Worm (Caenorhabditis elegans) whole organism, L1 larva: ENCODE results near the gene meg-3.
A peak's percentile ranks its signal among the peaks of the same experiment; 100 is the strongest.

Source experiments
- C04F5.9 ChIP-seq: sonication (generic microtip); optimal IDR thresholded peaks from 2 replicates; lab custom pipeline; 2016; ENCODE audit warnings: missing genetic modification characterization, missing compliant biosample characterization
- C16A3.4 ChIP-seq: fragments of 150-350 bp; optimal IDR thresholded peaks from 2 replicates; lab custom pipeline; 2014; ENCODE audit warnings: missing biosample characterization, missing genetic modification characterization
- C34B4.2 ChIP-seq: sonication (generic microtip); optimal IDR thresholded peaks from 2 replicates; lab custom pipeline; 2017; ENCODE audit warnings: mild to moderate bottlenecking, missing genetic modification characterization, missing compliant biosample characterization
- Y116A8C.19 ChIP-seq: sonication (generic microtip); optimal IDR thresholded peaks from 2 replicates; lab custom pipeline; 2016; ENCODE audit warnings: missing compliant biosample characterization, missing genetic modification characterization, borderline replicate concordance
- aly-2 ChIP-seq: fragments of 150-350 bp; optimal IDR thresholded peaks from 2 replicates; lab custom pipeline; 2014; ENCODE audit warnings: missing biosample characterization, missing genetic modification characterization
- blmp-1 ChIP-seq: fragments of 150-350 bp; optimal IDR thresholded peaks from 2 replicates; lab custom pipeline; 2014; ENCODE audit warnings: missing biosample characterization, missing genetic modification characterization
- ceh-63 ChIP-seq: fragments of 200-800 bp; sonication (Bioruptor generic); optimal IDR thresholded peaks from 2 replicates; lab custom pipeline; 2018; ENCODE audit warnings: mild to moderate bottlenecking, missing genetic modification characterization, missing compliant biosample characterization
- ceh-82 ChIP-seq, 3 experiments: fragments of 150-350 bp in 1 of 3; sonication (generic microtip) in 2 of 3; optimal IDR thresholded peaks; 2 replicates each; lab custom pipeline; 2014 to 2017; ENCODE audit warnings: missing biosample characterization in 3 of 3, missing genetic modification characterization in 3 of 3
- ceh-88 ChIP-seq: fragments of 200-800 bp; sonication (Bioruptor generic); IDR thresholded peaks from 2 replicates; pipeline ENCODE4 v1.3.6; 2022; ENCODE audit warnings: missing genetic modification characterization, missing compliant biosample characterization
- ceh-90 ChIP-seq: sonication (generic microtip); optimal IDR thresholded peaks from 2 replicates; lab custom pipeline; 2016; ENCODE audit warnings: missing genetic modification characterization, missing compliant biosample characterization
- dpl-1 ChIP-seq, 3 experiments: fragments of 150-350 bp in 2 of 3; sonication (generic microtip) in 1 of 3; optimal IDR thresholded peaks; 2 replicates each; lab custom pipeline; 2014 to 2017; ENCODE audit warnings: missing biosample characterization in 3 of 3, missing genetic modification characterization in 3 of 3, missing genetic modification reagents in 3 of 3
- dsc-1 ChIP-seq: sonication (generic microtip); optimal IDR thresholded peaks from 2 replicates; lab custom pipeline; 2016; ENCODE audit warnings: mild to moderate bottlenecking, missing genetic modification characterization, missing compliant biosample characterization
- efl-3 ChIP-seq: fragments of 200-800 bp; sonication (Bioruptor generic); optimal IDR thresholded peaks from 2 replicates; lab custom pipeline; 2018; ENCODE audit warnings: mild to moderate bottlenecking, missing genetic modification characterization, missing compliant biosample characterization
- egl-13 ChIP-seq: sonication (generic microtip); optimal IDR thresholded peaks from 2 replicates; lab custom pipeline; 2016; ENCODE audit warnings: missing genotype, missing genetic modification reagents, missing genetic modification characterization, missing compliant biosample characterization
- elt-2 ChIP-seq: sonication (generic microtip); optimal IDR thresholded peaks from 2 replicates; lab custom pipeline; 2016; ENCODE audit warnings: missing genetic modification characterization, mild to moderate bottlenecking, inconsistent platforms, missing compliant biosample characterization, missing genetic modification reagents
- elt-3 ChIP-seq, 6 experiments: fragments of 150-350 bp in 1 of 6; sonication (generic microtip); optimal IDR thresholded peaks; 2 replicates each; lab custom pipeline; 2017 to 2018; ENCODE audit warnings: missing biosample characterization in 6 of 6, missing genetic modification characterization in 6 of 6, inconsistent platforms in 1 of 6
- fkh-10 ChIP-seq: sonication (generic microtip); optimal IDR thresholded peaks from 2 replicates; lab custom pipeline; 2017; ENCODE audit warnings: missing biosample characterization, missing genetic modification reagents, missing genetic modification characterization
- fkh-4 ChIP-seq: sonication (generic microtip); optimal IDR thresholded peaks from 2 replicates; lab custom pipeline; 2016; ENCODE audit warnings: missing compliant biosample characterization, missing genetic modification characterization, borderline replicate concordance
- fos-1 ChIP-seq: fragments of 150-350 bp; optimal IDR thresholded peaks from 2 replicates; lab custom pipeline; 2014; ENCODE audit warnings: missing biosample characterization, missing genetic modification characterization
- grh-1 ChIP-seq: fragments of 200-800 bp; sonication (Bioruptor generic); IDR thresholded peaks from 2 replicates; pipeline ENCODE4 v1.3.6; 2022; ENCODE audit warnings: missing genetic modification reagents, missing genetic modification characterization, missing compliant biosample characterization
- isw-1 ChIP-seq: fragments of 200-800 bp; sonication (Bioruptor generic); IDR thresholded peaks from 2 replicates; pipeline ENCODE4 v1.3.6; 2022; ENCODE audit warnings: missing genetic modification characterization, missing compliant biosample characterization
- jun-1 ChIP-seq: fragments of 150-350 bp; optimal IDR thresholded peaks from 2 replicates; lab custom pipeline; 2014; ENCODE audit warnings: missing biosample characterization, missing genetic modification reagents, missing genetic modification characterization
- lin-13 ChIP-seq: fragments of 150-350 bp; optimal IDR thresholded peaks from 2 replicates; lab custom pipeline; 2014; ENCODE audit warnings: missing biosample characterization, missing genetic modification reagents, missing genetic modification characterization
- lin-15B ChIP-seq: fragments of 150-350 bp; sonication (generic microtip); optimal IDR thresholded peaks from 3 replicates; lab custom pipeline; 2014; ENCODE audit warnings: missing biosample characterization, missing genetic modification characterization
- lin-35 ChIP-seq, 2 experiments: fragments of 150-350 bp; optimal IDR thresholded peaks; 2 replicates each; lab custom pipeline; 2014; ENCODE audit warnings: missing biosample characterization in 2 of 2, missing genetic modification characterization in 2 of 2, missing genetic modification reagents in 2 of 2
- lir-3 ChIP-seq: sonication (generic microtip); optimal IDR thresholded peaks from 2 replicates; lab custom pipeline; 2016; ENCODE audit warnings: mild to moderate bottlenecking, missing genetic modification characterization, moderate library complexity, missing compliant biosample characterization; ENCODE audit not compliant: poor library complexity
- lsy-2 ChIP-seq, 2 experiments: fragments of 150-350 bp; optimal IDR thresholded peaks; 2 replicates each; lab custom pipeline; 2014; ENCODE audit warnings: missing biosample characterization in 2 of 2, missing genetic modification characterization in 2 of 2
- nhr-11 ChIP-seq: fragments of 150-350 bp; optimal IDR thresholded peaks from 2 replicates; lab custom pipeline; 2014; ENCODE audit warnings: missing biosample characterization, missing genetic modification characterization
- nhr-19 ChIP-seq: fragments of 200-800 bp; sonication (Bioruptor generic); conservative IDR thresholded peaks from 2 replicates; pipeline ENCODE4 v1.3.6; 2022; ENCODE audit warnings: missing genetic modification characterization, missing compliant biosample characterization
- nhr-20 ChIP-seq: sonication (generic microtip); optimal IDR thresholded peaks from 2 replicates; lab custom pipeline; 2016; ENCODE audit warnings: mild to moderate bottlenecking, missing genetic modification characterization, missing compliant biosample characterization
- nhr-237 ChIP-seq: fragments of 150-350 bp; optimal IDR thresholded peaks from 2 replicates; lab custom pipeline; 2014; ENCODE audit warnings: missing biosample characterization, missing genetic modification characterization
- nhr-28 ChIP-seq: fragments of 150-350 bp; optimal IDR thresholded peaks from 2 replicates; lab custom pipeline; 2014; ENCODE audit warnings: missing biosample characterization, missing genetic modification characterization
- nhr-71 ChIP-seq: sonication (generic microtip); optimal IDR thresholded peaks from 2 replicates; lab custom pipeline; 2016; ENCODE audit warnings: mild to moderate bottlenecking, missing genetic modification characterization, moderate library complexity, missing compliant biosample characterization
- nhr-76 ChIP-seq: sonication (generic microtip); optimal IDR thresholded peaks from 2 replicates; lab custom pipeline; 2017; ENCODE audit warnings: missing biosample characterization, missing genetic modification characterization
- nhr-77 ChIP-seq: fragments of 150-350 bp; optimal IDR thresholded peaks from 2 replicates; lab custom pipeline; 2014; ENCODE audit warnings: missing biosample characterization, missing genetic modification characterization
- nhr-84 ChIP-seq: sonication (generic microtip); optimal IDR thresholded peaks from 2 replicates; lab custom pipeline; 2017; ENCODE audit warnings: missing biosample characterization, missing genetic modification characterization
- nhr-85 ChIP-seq: sonication (generic microtip); peaks from one replicate; lab custom pipeline; 2016; ENCODE audit warnings: missing genetic modification characterization, inconsistent platforms, missing compliant biosample characterization
- nhr-90 ChIP-seq: sonication (generic microtip); optimal IDR thresholded peaks from 2 replicates; lab custom pipeline; 2016; ENCODE audit warnings: mild to moderate bottlenecking, missing genetic modification characterization, missing compliant biosample characterization; ENCODE audit not compliant: poor library complexity
- pag-3 ChIP-seq: sonication (generic microtip); optimal IDR thresholded peaks from 2 replicates; lab custom pipeline; 2017; ENCODE audit warnings: missing genetic modification characterization, mild to moderate bottlenecking, missing compliant biosample characterization, antibody characterized with exemption, borderline replicate concordance; ENCODE audit not compliant: insufficient read depth
- pqm-1 ChIP-seq: sonication (generic microtip); optimal IDR thresholded peaks from 3 replicates; lab custom pipeline; 2017; ENCODE audit warnings: missing biosample characterization, missing genetic modification characterization
- skn-1 ChIP-seq: fragments of 150-350 bp; optimal IDR thresholded peaks from 2 replicates; lab custom pipeline; 2014; ENCODE audit warnings: missing biosample characterization, missing genetic modification characterization
- snpc-4 ChIP-seq: fragments of 150-350 bp; optimal IDR thresholded peaks from 2 replicates; lab custom pipeline; 2014; ENCODE audit warnings: missing biosample characterization, missing genetic modification characterization
- sox-4 ChIP-seq: sonication (generic microtip); optimal IDR thresholded peaks from 2 replicates; lab custom pipeline; 2016; ENCODE audit warnings: missing genetic modification characterization, missing compliant biosample characterization
- sptf-1 ChIP-seq: fragments of 150-350 bp; optimal IDR thresholded peaks from 2 replicates; lab custom pipeline; 2014; ENCODE audit warnings: missing biosample characterization, missing genetic modification characterization
- unc-130 ChIP-seq: fragments of 150-350 bp; optimal IDR thresholded peaks from 2 replicates; lab custom pipeline; 2017; ENCODE audit warnings: missing biosample characterization, missing genetic modification characterization, inconsistent platforms
- unc-62 ChIP-seq: fragments of 150-350 bp; optimal IDR thresholded peaks from 2 replicates; lab custom pipeline; 2014; ENCODE audit warnings: missing biosample characterization, missing genetic modification reagents, missing genetic modification characterization
- vab-15 ChIP-seq: sonication (generic microtip); optimal IDR thresholded peaks from 2 replicates; lab custom pipeline; 2017; ENCODE audit warnings: missing genotype, mild to moderate bottlenecking, missing genetic modification characterization, missing compliant biosample characterization
- xbp-1 ChIP-seq: sonication (generic microtip); optimal IDR thresholded peaks from 2 replicates; lab custom pipeline; 2016; ENCODE audit warnings: missing genetic modification characterization, missing compliant biosample characterization
- zag-1 ChIP-seq: fragments of 150-350 bp; optimal IDR thresholded peaks from 2 replicates; lab custom pipeline; 2014; ENCODE audit warnings: missing biosample characterization, missing genetic modification characterization
- zip-4 ChIP-seq: fragments of 200-800 bp; sonication (Bioruptor generic); optimal IDR thresholded peaks from 2 replicates; lab custom pipeline; 2018; ENCODE audit warnings: mild to moderate bottlenecking, missing genetic modification characterization, moderate library complexity, missing compliant biosample characterization

Gene meg-3

ce11 chrX:1962273-1962672 lies 27.1 kb downstream of the meg-3 start, which contains the start of gene F52D2.7:
Gene F52D2.7, plus strand, starts transcription at chrX:1962573.
- TF ChIP-seq C04F5.9 (no peak), nhr-85 (tag; lab: Kevin White, UChicago) (peak; percentile 40)

- TF ChIP-seq blmp-1 (tag; lab: Kevin White, UChicago), result peak; percentile 34
- no peak for TF ChIP-seq nhr-19 (GFP tag; lab: Robert Waterston, UW)
- no peak for TF ChIP-seq zag-1 (tag; lab: Kevin White, UChicago)
- peak; percentile 64 for TF ChIP-seq skn-1 (tag; lab: Kevin White, UChicago)
- TF ChIP-seq xbp-1, result peak; percentile 22
- no peak for TF ChIP-seq unc-130
- no peak for TF ChIP-seq grh-1
- TF ChIP-seq dsc-1 (tag; lab: Kevin White, UChicago), result peak; percentile 28
- TF ChIP-seq isw-1, result no peak
- peak; percentile 2 for TF ChIP-seq nhr-77
- no peak for TF ChIP-seq nhr-11 (tag; lab: Kevin White, UChicago)
- no peak for TF ChIP-seq nhr-28
- no peak for TF ChIP-seq ceh-90 (tag; lab: Kevin White, UChicago)
- peak in 1 of 2 experiments; percentile 45 for TF ChIP-seq lin-35 (GFP tag; optimal IDR thresholded peaks at IDR 0.05; lab: Kevin White, UChicago)
- TF ChIP-seq zip-4 (GFP tag; lab: Kevin White, UChicago), result no peak
- no peak for TF ChIP-seq nhr-76 (tag; lab: Kevin White, UChicago)
- no peak for TF ChIP-seq sox-4 (tag; lab: Kevin White, UChicago)
- TF ChIP-seq C16A3.4, result peak; percentile 53
- TF ChIP-seq C34B4.2, result no peak
- no peak for TF ChIP-seq pag-3 (tag; lab: Kevin White, UChicago)
- TF ChIP-seq pqm-1 (tag; lab: Kevin White, UChicago), result no peak
- TF ChIP-seq ceh-88 (GFP tag; lab: Robert Waterston, UW), result no peak
- no peak for TF ChIP-seq lin-15B (tag; lab: Kevin White, UChicago)
- TF ChIP-seq nhr-20, result peak; percentile 39
- TF ChIP-seq fkh-4 (tag; lab: Kevin White, UChicago), result no peak
- TF ChIP-seq fkh-10 (GFP tag; lab: Kevin White, UChicago), result no peak
- TF ChIP-seq elt-2, result peak; percentile 21
- TF ChIP-seq ceh-82 (tag; optimal IDR thresholded peaks at IDR 0.05; lab: Kevin White, UChicago), result peak in 2 of 3 experiments; percentile 4 to 58
- TF ChIP-seq nhr-71 (tag; lab: Kevin White, UChicago), result peak; percentile 45
- no peak for TF ChIP-seq ceh-63
- TF ChIP-seq nhr-84 (tag; lab: Kevin White, UChicago), result no peak
- TF ChIP-seq egl-13 (tag; lab: Kevin White, UChicago), result no peak
- TF ChIP-seq lin-13 (GFP tag; lab: Kevin White, UChicago), result no peak
- TF ChIP-seq lsy-2 (tag; optimal IDR thresholded peaks at IDR 0.05; lab: Kevin White, UChicago), result peak in 1 of 2 experiments; percentile 50
- TF ChIP-seq lir-3 (tag; lab: Kevin White, UChicago), result no peak
- no peak for TF ChIP-seq unc-62 (GFP tag; lab: Kevin White, UChicago)
- no peak for TF ChIP-seq sptf-1 (tag; lab: Kevin White, UChicago)
- no peak for TF ChIP-seq elt-3 (tag; optimal IDR thresholded peaks at IDR 0.05; lab: Kevin White, UChicago)
- TF ChIP-seq snpc-4, result peak; percentile 7
- no peak for TF ChIP-seq vab-15 (tag; lab: Kevin White, UChicago)
- no peak for TF ChIP-seq Y116A8C.19
- no peak for TF ChIP-seq efl-3 (GFP tag; lab: Kevin White, UChicago)
- TF ChIP-seq nhr-237 (tag; lab: Kevin White, UChicago), result no peak
- TF ChIP-seq fos-1 (tag; lab: Kevin White, UChicago), result no peak
- peak in 1 of 3 experiments; percentile 20 for TF ChIP-seq dpl-1 (GFP tag; optimal IDR thresholded peaks at IDR 0.05; lab: Kevin White, UChicago)
- TF ChIP-seq aly-2 (tag; lab: Kevin White, UChicago), result no peak
- no peak for TF ChIP-seq jun-1 (tag; lab: Kevin White, UChicago)
- TF ChIP-seq nhr-90 (tag; lab: Kevin White, UChicago), result peak; percentile 42
These were observed 28.3 kb downstream of the meg-3 start for ce11 chrX:1960895-1961715.
